ENCODE assay signal across 6 fruit fly cellular contexts in genomic region chr3R:15291551-15292223, dm6.
TF ChIP-seq lines count a peak whose summit lies in the region.

No protein-coding gene starts in this region.

- no peak for TF ChIP-seq CTCF in whole organism, embryonic (GFP tag; optimal IDR thresholded peaks at IDR 0.05; lab: Kevin White, UChicago)

TF ChIP-seq in whole organism, 6 proteins besides CTCF, POLR2A, EP300 and RAD21:
- TF ChIP-seq usp (GFP tag; optimal IDR thresholded peaks at IDR 0.05; lab: Kevin White, UChicago) (no peak), CG8478 (optimal IDR thresholded peaks at IDR 0.05; lab: Kevin White, UChicago) (peak; percentile 76)

TF ChIP-seq in whole organism, adult, 20 proteins besides CTCF, POLR2A, EP300 and RAD21:
- TF ChIP-seq pad (GFP tag; optimal IDR thresholded peaks at IDR 0.05; lab: Kevin White, UChicago) (peak; percentile 15), Crg-1 (GFP tag; optimal IDR thresholded peaks at IDR 0.05; lab: Kevin White, UChicago) (peak; percentile 15), bab1 (GFP tag; optimal IDR thresholded peaks at IDR 0.05; lab: Kevin White, UChicago) (peak; percentile 7), ovo (GFP tag; optimal IDR thresholded peaks at IDR 0.05; lab: Kevin White, UChicago) (no peak)
TF ChIP-seq in whole organism, adult: peak in this region for 3.

TF ChIP-seq in whole organism, embryonic, 481 proteins besides CTCF, POLR2A, EP300 and RAD21 (continues in another document):
- no peak for TF ChIP-seq vfl (GFP tag; optimal IDR thresholded peaks at IDR 0.05; lab: Kevin White, UChicago)
- no peak for TF ChIP-seq Fer2 (tag; optimal IDR thresholded peaks at IDR 0.05; lab: Kevin White, UChicago)
- peak; percentile 7 for TF ChIP-seq CG8478 (optimal IDR thresholded peaks at IDR 0.05; lab: Kevin White, UChicago)
- peak; percentile 16 for TF ChIP-seq mirr (GFP tag; optimal IDR thresholded peaks at IDR 0.05; lab: Kevin White, UChicago)
- peak; percentile 28 for TF ChIP-seq CG13296 (GFP tag; optimal IDR thresholded peaks at IDR 0.05; lab: Kevin White, UChicago)
- peak; percentile 2 for TF ChIP-seq Fer1 (GFP tag; optimal IDR thresholded peaks at IDR 0.05; lab: Kevin White, UChicago)
- TF ChIP-seq CG8089 (GFP tag; optimal IDR thresholded peaks at IDR 0.05; lab: Kevin White, UChicago), result no peak
- peak; percentile 33 for TF ChIP-seq sug (tag; optimal IDR thresholded peaks at IDR 0.05; lab: Kevin White, UChicago)
- no peak for TF ChIP-seq CG12155 (GFP tag; optimal IDR thresholded peaks at IDR 0.05; lab: Kevin White, UChicago)
- TF ChIP-seq Opbp (GFP tag; IDR thresholded peaks at IDR 0.05; lab: Robert Waterston, UW; ENCODE audit: partially characterized antibody), result no peak
- TF ChIP-seq CG1603 (tag; optimal IDR thresholded peaks at IDR 0.05; lab: Kevin White, UChicago), result no peak
- peak; percentile 37 for TF ChIP-seq Elba2 (GFP tag; optimal IDR thresholded peaks at IDR 0.05; lab: Kevin White, UChicago)
- no peak for TF ChIP-seq CG42726 (GFP tag; IDR thresholded peaks at IDR 0.05; lab: Robert Waterston, UW; ENCODE audit: partially characterized antibody)
- no peak for TF ChIP-seq B-H1 (GFP tag; IDR thresholded peaks at IDR 0.05; lab: Robert Waterston, UW)
- no peak for TF ChIP-seq pan (optimal IDR thresholded peaks at IDR 0.05; lab: Kevin White, UChicago)
- TF ChIP-seq pan (GFP tag; optimal IDR thresholded peaks at IDR 0.05 in 1 of 2, IDR thresholded peaks at IDR 0.05 in 1 of 2), result no peak
- no peak for TF ChIP-seq CG9932 (GFP tag; IDR thresholded peaks at IDR 0.05; lab: Robert Waterston, UW)
- TF ChIP-seq Atf3 (GFP tag; optimal IDR thresholded peaks at IDR 0.05; lab: Kevin White, UChicago), result no peak
- TF ChIP-seq yki (optimal IDR thresholded peaks at IDR 0.05; lab: Kevin White, UChicago), result peak; percentile 71
- TF ChIP-seq pros (GFP tag; optimal IDR thresholded peaks at IDR 0.05; lab: Kevin White, UChicago), result peak; percentile 91
- peak; percentile 52 for TF ChIP-seq nom (GFP tag; optimal IDR thresholded peaks at IDR 0.05; lab: Kevin White, UChicago)

TF ChIP-seq in whole organism, prepupa, 60 proteins besides CTCF, POLR2A, EP300 and RAD21:
- TF ChIP-seq CG31627 (GFP tag; optimal IDR thresholded peaks at IDR 0.05; lab: Kevin White, UChicago), result no peak
- TF ChIP-seq svp (GFP tag; lab: Kevin White, UChicago), result peak; percentile 69
- peak; percentile 9 for TF ChIP-seq Sox14 (GFP tag; optimal IDR thresholded peaks at IDR 0.05; lab: Kevin White, UChicago)
- peak; percentile 33 for TF ChIP-seq CG9139 (GFP tag; optimal IDR thresholded peaks at IDR 0.05; lab: Kevin White, UChicago)
- peak; percentile 55 for TF ChIP-seq Eip78C (GFP tag; lab: Kevin White, UChicago)
- TF ChIP-seq ss (GFP tag; optimal IDR thresholded peaks at IDR 0.05; lab: Kevin White, UChicago), result peak in 1 of 2 experiments; percentile 46
- TF ChIP-seq Hr39 (GFP tag; optimal IDR thresholded peaks at IDR 0.05; lab: Kevin White, UChicago), result no peak
- peak; percentile 53 for TF ChIP-seq CG3032 (tag; optimal IDR thresholded peaks at IDR 0.05; lab: Kevin White, UChicago)
- TF ChIP-seq vri (GFP tag; optimal IDR thresholded peaks at IDR 0.05; lab: Kevin White, UChicago), result peak; percentile 58
- peak; percentile 8 for TF ChIP-seq CG32006 (GFP tag; optimal IDR thresholded peaks at IDR 0.05; lab: Kevin White, UChicago)
- TF ChIP-seq CG11762 (GFP tag; optimal IDR thresholded peaks at IDR 0.05; lab: Kevin White, UChicago; ENCODE audit: insufficient read depth), result no peak
- TF ChIP-seq Eip75B (GFP tag; optimal IDR thresholded peaks at IDR 0.05; lab: Kevin White, UChicago), result no peak
- peak; percentile 10 for TF ChIP-seq CG8632 (GFP tag; optimal IDR thresholded peaks at IDR 0.05; lab: Kevin White, UChicago)
- TF ChIP-seq CG16779 (tag; optimal IDR thresholded peaks at IDR 0.05; lab: Kevin White, UChicago), result no peak
- peak; percentile 11 for TF ChIP-seq CG3919 (GFP tag; optimal IDR thresholded peaks at IDR 0.05; lab: Kevin White, UChicago)
- no peak for TF ChIP-seq Ets96B (tag; optimal IDR thresholded peaks at IDR 0.05; lab: Kevin White, UChicago)
- no peak for TF ChIP-seq Sox15 (GFP tag; optimal IDR thresholded peaks at IDR 0.05; lab: Kevin White, UChicago)
- TF ChIP-seq eg (GFP tag; IDR thresholded peaks at IDR 0.05; lab: Robert Waterston, UW), result no peak
- TF ChIP-seq net (GFP tag; optimal IDR thresholded peaks at IDR 0.05; lab: Kevin White, UChicago), result peak; percentile 3
- TF ChIP-seq dsx (GFP tag; optimal IDR thresholded peaks at IDR 0.05; lab: Kevin White, UChicago; ENCODE audit: poor library complexity, severe bottlenecking), result no peak
- peak; percentile 29 for TF ChIP-seq CG6276 (GFP tag; optimal IDR thresholded peaks at IDR 0.05; lab: Kevin White, UChicago)
- TF ChIP-seq fd59A (GFP tag; optimal IDR thresholded peaks at IDR 0.05; lab: Kevin White, UChicago), result peak; percentile 24
TF ChIP-seq in whole organism, prepupa: peak in this region for 13.

TF ChIP-seq in whole organism, pupa, 21 proteins besides CTCF, POLR2A, EP300 and RAD21:
- TF ChIP-seq rn (GFP tag; IDR thresholded peaks at IDR 0.05; lab: Robert Waterston, UW) (no peak), D1 (tag; optimal IDR thresholded peaks at IDR 0.05; lab: Kevin White, UChicago) (no peak), EcR (GFP tag; optimal IDR thresholded peaks at IDR 0.05; lab: Kevin White, UChicago) (peak; percentile 38), CG8159 (tag; optimal IDR thresholded peaks at IDR 0.05; lab: Kevin White, UChicago) (no peak), Pif1B (GFP tag; optimal IDR thresholded peaks at IDR 0.05; lab: Kevin White, UChicago) (no peak), Snoo (tag; optimal IDR thresholded peaks at IDR 0.05; lab: Kevin White, UChicago) (no peak), CG15710 (tag; optimal IDR thresholded peaks at IDR 0.05; lab: Kevin White, UChicago) (peak; percentile 49), CG12605 (GFP tag; IDR thresholded peaks at IDR 0.05; lab: Robert Waterston, UW) (no peak), gl (tag; optimal IDR thresholded peaks at IDR 0.05; lab: Kevin White, UChicago) (peak; percentile 21), CG34367 (tag; optimal IDR thresholded peaks at IDR 0.05; lab: Kevin White, UChicago) (peak; percentile 43), CG13204 (GFP tag; optimal IDR thresholded peaks at IDR 0.05; lab: Kevin White, UChicago) (peak; percentile 55), Ets98B (GFP tag; IDR thresholded peaks at IDR 0.05; lab: Robert Waterston, UW) (no peak), Pif1A (GFP tag; optimal IDR thresholded peaks at IDR 0.05; lab: Kevin White, UChicago) (no peak), CG32121 (GFP tag; IDR thresholded peaks at IDR 0.05; lab: Robert Waterston, UW) (no peak), fd96Ca (GFP tag; IDR thresholded peaks at IDR 0.05; lab: Robert Waterston, UW) (no peak), CG4496 (GFP tag; IDR thresholded peaks at IDR 0.05; lab: Robert Waterston, UW) (no peak), CG9948 (tag; optimal IDR thresholded peaks at IDR 0.05; lab: Kevin White, UChicago) (no peak), CG8301 (tag; optimal IDR thresholded peaks at IDR 0.05; lab: Kevin White, UChicago) (no peak), CG10348 (GFP tag; IDR thresholded peaks at IDR 0.05; lab: Robert Waterston, UW) (no peak), CG17806 (tag; optimal IDR thresholded peaks at IDR 0.05; lab: Kevin White, UChicago) (no peak)

TF ChIP-seq in whole organism, wandering third instar larva, 38 proteins besides CTCF, POLR2A, EP300 and RAD21 (continues in another document):
- TF ChIP-seq Dfd (GFP tag; optimal IDR thresholded peaks at IDR 0.05; lab: Kevin White, UChicago) (no peak), CrebA (GFP tag; optimal IDR thresholded peaks at IDR 0.05; lab: Kevin White, UChicago; ENCODE audit: borderline replicate concordance) (no peak), pan (optimal IDR thresholded peaks at IDR 0.05; lab: Kevin White, UChicago) (no peak), N (GFP tag; optimal IDR thresholded peaks at IDR 0.05; lab: Kevin White, UChicago) (no peak), foxo (GFP tag; optimal IDR thresholded peaks at IDR 0.05; lab: Kevin White, UChicago) (no peak), brk (GFP tag; optimal IDR thresholded peaks at IDR 0.05; lab: Kevin White, UChicago) (no peak), Jra (GFP tag; optimal IDR thresholded peaks at IDR 0.05; lab: Kevin White, UChicago) (no peak), dl (GFP tag; optimal IDR thresholded peaks at IDR 0.05; lab: Kevin White, UChicago; ENCODE audit: insufficient read depth in 1 of 2, partially characterized antibody in 2 of 2) (peak; percentile 86 to 92), ey (GFP tag; optimal IDR thresholded peaks at IDR 0.05; lab: Kevin White, UChicago) (no peak), woc (GFP tag; optimal IDR thresholded peaks at IDR 0.05; lab: Kevin White, UChicago) (no peak), Hr83 (GFP tag; optimal IDR thresholded peaks at IDR 0.05; lab: Kevin White, UChicago; ENCODE audit: poor library complexity, severe bottlenecking) (no peak), HLH106 (tag; optimal IDR thresholded peaks at IDR 0.05; lab: Kevin White, UChicago) (no peak), Dif (GFP tag; optimal IDR thresholded peaks at IDR 0.05; lab: Kevin White, UChicago; ENCODE audit: partially characterized antibody) (peak; percentile 90), CG9705 (GFP tag; optimal IDR thresholded peaks at IDR 0.05; lab: Kevin White, UChicago) (no peak), usp (GFP tag; optimal IDR thresholded peaks at IDR 0.05; lab: Kevin White, UChicago) (no peak), sage (GFP tag; optimal IDR thresholded peaks at IDR 0.05; lab: Kevin White, UChicago) (no peak), rgr (GFP tag; optimal IDR thresholded peaks at IDR 0.05; lab: Kevin White, UChicago) (peak; percentile 8), fru (GFP tag; optimal IDR thresholded peaks at IDR 0.05; lab: Kevin White, UChicago) (no peak), OdsH (GFP tag; optimal IDR thresholded peaks at IDR 0.05; lab: Kevin White, UChicago) (peak; percentile 32), tai (GFP tag; optimal IDR thresholded peaks at IDR 0.05; lab: Kevin White, UChicago) (no peak), psq (GFP tag; optimal IDR thresholded peaks at IDR 0.05; lab: Kevin White, UChicago) (peak; percentile 64), Myc (optimal IDR thresholded peaks at IDR 0.05; lab: Kevin White, UChicago) (no peak), jim (GFP tag; optimal IDR thresholded peaks at IDR 0.05; lab: Kevin White, UChicago) (no peak), Mio (GFP tag; optimal IDR thresholded peaks at IDR 0.05; lab: Kevin White, UChicago) (no peak), Sp1 (GFP tag; optimal IDR thresholded peaks at IDR 0.05; lab: Kevin White, UChicago) (peak; percentile 34), lola (GFP tag; optimal IDR thresholded peaks at IDR 0.05; lab: Kevin White, UChicago) (no peak), CG32264 (GFP tag; optimal IDR thresholded peaks at IDR 0.05; lab: Kevin White, UChicago) (no peak), Hr78 (GFP tag; optimal IDR thresholded peaks at IDR 0.05; lab: Kevin White, UChicago) (no peak), Rel (GFP tag; optimal IDR thresholded peaks at IDR 0.05; lab: Kevin White, UChicago) (no peak), Rel (tag; optimal IDR thresholded peaks at IDR 0.05; lab: Kevin White, UChicago) (no peak), Abd-B (GFP tag; optimal IDR thresholded peaks at IDR 0.05; lab: Kevin White, UChicago) (no peak), br (GFP tag; optimal IDR thresholded peaks at IDR 0.05; lab: Kevin White, UChicago) (no peak)
